Comparison of ENCODE assay signal across 4 fruit fly cellular contexts in genomic region chr2L:19438685-19439597, dm6.
TF ChIP-seq lines count a peak whose summit lies in the region.

No protein-coding gene starts in this region.

- TF ChIP-seq CTCF in whole organism, embryonic (GFP tag; optimal IDR thresholded peaks at IDR 0.05; lab: Kevin White, UChicago) = no peak

TF ChIP-seq in whole organism, embryonic, 481 proteins besides CTCF, POLR2A, EP300 and RAD21 (continues in another document):
- TF ChIP-seq tna (GFP tag; IDR thresholded peaks at IDR 0.05; lab: Robert Waterston, UW; ENCODE audit: partially characterized antibody) (peak; percentile 51; the same call in 1 of the 2 replicates), Antp (GFP tag; optimal IDR thresholded peaks at IDR 0.05; lab: Kevin White, UChicago) (no peak), Drgx (GFP tag; IDR thresholded peaks at IDR 0.05; lab: Robert Waterston, UW) (0 out of 2 replicates have a peak, but pooled peaks have one; percentile 21), CG11093 (GFP tag; IDR thresholded peaks at IDR 0.05; lab: Robert Waterston, UW) (0 out of 3 replicates have a peak, but pooled peaks have one; percentile 9), CG34422 (GFP tag; IDR thresholded peaks at IDR 0.05; lab: Robert Waterston, UW) (peak; percentile 17; the same call in 1 of the 3 replicates), bsh (GFP tag; optimal IDR thresholded peaks at IDR 0.05; lab: Kevin White, UChicago) (peak in 1 of 2 experiments; percentile 6), CG1603 (tag; optimal IDR thresholded peaks at IDR 0.05; lab: Kevin White, UChicago) (peak; percentile 1), CG15514 (GFP tag; optimal IDR thresholded peaks at IDR 0.05; lab: Kevin White, UChicago) (peak; percentile 8), CG12769 (tag; optimal IDR thresholded peaks at IDR 0.05; lab: Kevin White, UChicago) (peak; percentile 44), Dref (GFP tag; IDR thresholded peaks at IDR 0.05; lab: Robert Waterston, UW) (0 out of 2 replicates have a peak, but pooled peaks have one; percentile 12), row (GFP tag; IDR thresholded peaks at IDR 0.05; lab: Robert Waterston, UW) (peak; percentile 58), CG9727 (GFP tag; optimal IDR thresholded peaks at IDR 0.05; lab: Kevin White, UChicago) (no peak), CG11695 (GFP tag; IDR thresholded peaks at IDR 0.05; lab: Robert Waterston, UW) (no peak), gem (tag; optimal IDR thresholded peaks at IDR 0.05; lab: Kevin White, UChicago) (peak; percentile 8), pros (GFP tag; optimal IDR thresholded peaks at IDR 0.05; lab: Kevin White, UChicago) (peak; percentile 85), CG13894 (tag; optimal IDR thresholded peaks at IDR 0.05; lab: Kevin White, UChicago) (peak; percentile 6), ham (GFP tag; IDR thresholded peaks at IDR 0.05; lab: Robert Waterston, UW) (no peak), CG32767 (GFP tag; IDR thresholded peaks at IDR 0.05; lab: Robert Waterston, UW) (0 out of 2 replicates have a peak, but pooled peaks have one; percentile 21), p53 (GFP tag; optimal IDR thresholded peaks at IDR 0.05; lab: Kevin White, UChicago) (no peak), Awh (GFP tag; IDR thresholded peaks at IDR 0.05; lab: Robert Waterston, UW) (0 out of 2 replicates have a peak, but pooled peaks have one; percentile 17)

TF ChIP-seq in whole organism, prepupa, 60 proteins besides CTCF, POLR2A, EP300 and RAD21 (continues in another document):
- TF ChIP-seq CG4318 (GFP tag; optimal IDR thresholded peaks at IDR 0.05; lab: Kevin White, UChicago) = no peak
- TF ChIP-seq CG15336 (GFP tag; IDR thresholded peaks at IDR 0.05; lab: Robert Waterston, UW) = peak; percentile 30; the same call in 1 of the 2 replicates
- TF ChIP-seq Eip75B (GFP tag; optimal IDR thresholded peaks at IDR 0.05; lab: Kevin White, UChicago) = peak; percentile 13
- TF ChIP-seq CG31627 (GFP tag; optimal IDR thresholded peaks at IDR 0.05; lab: Kevin White, UChicago) = no peak
- TF ChIP-seq esn (GFP tag; optimal IDR thresholded peaks at IDR 0.05; lab: Kevin White, UChicago) = peak; percentile 44
- TF ChIP-seq Eip78C (GFP tag; lab: Kevin White, UChicago) = peak; percentile 76
- TF ChIP-seq CG11294 (GFP tag; IDR thresholded peaks at IDR 0.05; lab: Robert Waterston, UW) = no peak
- TF ChIP-seq CG16779 (tag; optimal IDR thresholded peaks at IDR 0.05; lab: Kevin White, UChicago) = no peak
- TF ChIP-seq Hr4 (GFP tag; optimal IDR thresholded peaks at IDR 0.05; lab: Kevin White, UChicago) = peak; percentile 18
- peak; percentile 50 for TF ChIP-seq Blimp-1 (GFP tag; optimal IDR thresholded peaks at IDR 0.05; lab: Kevin White, UChicago)
- TF ChIP-seq CG10631 (GFP tag; optimal IDR thresholded peaks at IDR 0.05; lab: Kevin White, UChicago) = no peak
- TF ChIP-seq CG32006 (GFP tag; optimal IDR thresholded peaks at IDR 0.05; lab: Kevin White, UChicago) = peak; percentile 10
- peak; percentile 4 for TF ChIP-seq CG8632 (GFP tag; optimal IDR thresholded peaks at IDR 0.05; lab: Kevin White, UChicago)
- peak; percentile 39; the same call in 1 of the 3 replicates for TF ChIP-seq eg (GFP tag; IDR thresholded peaks at IDR 0.05; lab: Robert Waterston, UW)
- TF ChIP-seq Ets96B (tag; optimal IDR thresholded peaks at IDR 0.05; lab: Kevin White, UChicago) = peak; percentile 43
- peak; percentile 57; the same call in 2 of the 3 replicates for TF ChIP-seq CG8119 (GFP tag; IDR thresholded peaks at IDR 0.05; lab: Robert Waterston, UW)
- peak; percentile 38 for TF ChIP-seq dsx (GFP tag; optimal IDR thresholded peaks at IDR 0.05; lab: Kevin White, UChicago; ENCODE audit: poor library complexity, severe bottlenecking)
- TF ChIP-seq achi (GFP tag; optimal IDR thresholded peaks at IDR 0.05; lab: Kevin White, UChicago) = peak; percentile 23
- TF ChIP-seq CG6854 (GFP tag; optimal IDR thresholded peaks at IDR 0.05; lab: Kevin White, UChicago) = peak; percentile 33
- TF ChIP-seq ss (GFP tag; optimal IDR thresholded peaks at IDR 0.05; lab: Kevin White, UChicago) = peak; percentile 7 to 37
- TF ChIP-seq Gug (GFP tag; IDR thresholded peaks at IDR 0.05; lab: Robert Waterston, UW) = no peak
- TF ChIP-seq Hr39 (GFP tag; optimal IDR thresholded peaks at IDR 0.05; lab: Kevin White, UChicago) = no peak
- TF ChIP-seq salr (GFP tag; optimal IDR thresholded peaks at IDR 0.05; lab: Kevin White, UChicago) = no peak

TF ChIP-seq in whole organism, pupa, 21 proteins besides CTCF, POLR2A, EP300 and RAD21:
- TF ChIP-seq CG9948 (tag; optimal IDR thresholded peaks at IDR 0.05; lab: Kevin White, UChicago) (peak; percentile 22), CG34367 (tag; optimal IDR thresholded peaks at IDR 0.05; lab: Kevin White, UChicago) (no peak), CG14655 (GFP tag; optimal IDR thresholded peaks at IDR 0.05; lab: Kevin White, UChicago) (peak; percentile 17), fd96Ca (GFP tag; IDR thresholded peaks at IDR 0.05; lab: Robert Waterston, UW) (peak; percentile 51; the same call in 1 of the 3 replicates), CG4496 (GFP tag; IDR thresholded peaks at IDR 0.05; lab: Robert Waterston, UW) (no peak; the same call in 2 of the 3 replicates), CG17806 (tag; optimal IDR thresholded peaks at IDR 0.05; lab: Kevin White, UChicago) (no peak), CG13204 (GFP tag; optimal IDR thresholded peaks at IDR 0.05; lab: Kevin White, UChicago) (no peak), Pif1A (GFP tag; optimal IDR thresholded peaks at IDR 0.05; lab: Kevin White, UChicago) (peak; percentile 9), CG8301 (tag; optimal IDR thresholded peaks at IDR 0.05; lab: Kevin White, UChicago) (peak; percentile 33), D1 (tag; optimal IDR thresholded peaks at IDR 0.05; lab: Kevin White, UChicago) (no peak), Pif1B (GFP tag; optimal IDR thresholded peaks at IDR 0.05; lab: Kevin White, UChicago) (no peak), CG32121 (GFP tag; IDR thresholded peaks at IDR 0.05; lab: Robert Waterston, UW) (no peak), EcR (GFP tag; optimal IDR thresholded peaks at IDR 0.05; lab: Kevin White, UChicago) (peak; percentile 82), CG10348 (GFP tag; IDR thresholded peaks at IDR 0.05; lab: Robert Waterston, UW) (no peak), CG12605 (GFP tag; IDR thresholded peaks at IDR 0.05; lab: Robert Waterston, UW) (no peak), rn (GFP tag; IDR thresholded peaks at IDR 0.05; lab: Robert Waterston, UW) (no peak), Snoo (tag; optimal IDR thresholded peaks at IDR 0.05; lab: Kevin White, UChicago) (peak; percentile 41), CG8159 (tag; optimal IDR thresholded peaks at IDR 0.05; lab: Kevin White, UChicago) (peak; percentile 40), Ets98B (GFP tag; IDR thresholded peaks at IDR 0.05; lab: Robert Waterston, UW) (no peak), CG15710 (tag; optimal IDR thresholded peaks at IDR 0.05; lab: Kevin White, UChicago) (peak; percentile 35), gl (tag; optimal IDR thresholded peaks at IDR 0.05; lab: Kevin White, UChicago) (no peak)

TF ChIP-seq in whole organism, wandering third instar larva, 38 proteins besides CTCF, POLR2A, EP300 and RAD21:
- no peak for TF ChIP-seq tai (GFP tag; optimal IDR thresholded peaks at IDR 0.05; lab: Kevin White, UChicago)
- TF ChIP-seq rgr (GFP tag; optimal IDR thresholded peaks at IDR 0.05; lab: Kevin White, UChicago) = peak; percentile 2
- no peak for TF ChIP-seq dsf (GFP tag; optimal IDR thresholded peaks at IDR 0.05; lab: Kevin White, UChicago; ENCODE audit: borderline replicate concordance)
- peak; percentile 43 for TF ChIP-seq fru (GFP tag; optimal IDR thresholded peaks at IDR 0.05; lab: Kevin White, UChicago)
- no peak for TF ChIP-seq Dfd (GFP tag; optimal IDR thresholded peaks at IDR 0.05; lab: Kevin White, UChicago)
- TF ChIP-seq Vsx2 (GFP tag; optimal IDR thresholded peaks at IDR 0.05; lab: Kevin White, UChicago; ENCODE audit: partially characterized antibody) = peak; percentile 5
- TF ChIP-seq Dif (GFP tag; optimal IDR thresholded peaks at IDR 0.05; lab: Kevin White, UChicago; ENCODE audit: partially characterized antibody) = peak; percentile 40
- peak; percentile 44 for TF ChIP-seq HLH106 (tag; optimal IDR thresholded peaks at IDR 0.05; lab: Kevin White, UChicago)
- TF ChIP-seq foxo (GFP tag; optimal IDR thresholded peaks at IDR 0.05; lab: Kevin White, UChicago) = peak in 1 of 2 experiments; percentile 32
- TF ChIP-seq br (GFP tag; optimal IDR thresholded peaks at IDR 0.05; lab: Kevin White, UChicago) = peak; percentile 37
- TF ChIP-seq dl (GFP tag; optimal IDR thresholded peaks at IDR 0.05; lab: Kevin White, UChicago; ENCODE audit: insufficient read depth in 1 of 2, partially characterized antibody in 2 of 2) = peak in 1 of 2 experiments; percentile 30
- peak; percentile 86 for TF ChIP-seq Myc (optimal IDR thresholded peaks at IDR 0.05; lab: Kevin White, UChicago)
- TF ChIP-seq Sp1 (GFP tag; optimal IDR thresholded peaks at IDR 0.05; lab: Kevin White, UChicago) = peak; percentile 37
- TF ChIP-seq Rel (GFP tag; optimal IDR thresholded peaks at IDR 0.05; lab: Kevin White, UChicago) = no peak
- TF ChIP-seq Rel (tag; optimal IDR thresholded peaks at IDR 0.05; lab: Kevin White, UChicago) = no peak
- TF ChIP-seq h (GFP tag; optimal IDR thresholded peaks at IDR 0.05; lab: Kevin White, UChicago) = peak; percentile 21
- TF ChIP-seq woc (GFP tag; optimal IDR thresholded peaks at IDR 0.05; lab: Kevin White, UChicago) = peak; percentile 80
TF ChIP-seq in whole organism, wandering third instar larva: peak in this region for 12.

Comparison
In these comparisons a context has a peak if more than half of its experiments do, and no peak if none do; other contexts are left out.
1. Of the 7 proteins assayed by ChIP-seq in both whole organism, embryonic and whole organism, prepupa: peak only in whole organism, embryonic: none; only in whole organism, prepupa: CG6854 and Lpt; in both: Blimp-1; in neither: 4.